Fruit fly (Drosophila melanogaster) whole organism, adult: Measurements from ENCODE around the gene CG31886.

Experiments used
- CG11617 ChIP-seq: fragments of 200-800 bp; sonication (Bioruptor generic); optimal IDR thresholded peaks from 2 replicates; lab custom pipeline; 2017; ENCODE audit warnings: mild to moderate bottlenecking, missing biosample characterization, missing genetic modification reagents, missing genetic modification characterization
- CG12768 ChIP-seq: fragments of 200-800 bp; sonication (Bioruptor generic); optimal IDR thresholded peaks from 2 replicates; lab custom pipeline; 2017; ENCODE audit warnings: missing biosample characterization, missing genetic modification characterization, mild to moderate bottlenecking, moderate library complexity, missing genetic modification reagents
- CG14711 ChIP-seq: fragments of 200-800 bp; sonication (Bioruptor generic); optimal IDR thresholded peaks from 2 replicates; lab custom pipeline; 2018; ENCODE audit warnings: missing biosample characterization, mild to moderate bottlenecking, missing genetic modification characterization, moderate library complexity
- CG1620 ChIP-seq: fragments of 200-800 bp; sonication (Bioruptor generic); optimal IDR thresholded peaks from 2 replicates; lab custom pipeline; 2016; ENCODE audit warnings: missing biosample characterization, missing genetic modification characterization
- CG33017 ChIP-seq: fragments of 200-800 bp; sonication (Bioruptor generic); optimal IDR thresholded peaks from 2 replicates; lab custom pipeline; 2018; ENCODE audit warnings: missing biosample characterization, mild to moderate bottlenecking, missing genetic modification characterization, moderate library complexity
- CG5204 ChIP-seq: fragments of 200-800 bp; sonication (Bioruptor generic); optimal IDR thresholded peaks from 2 replicates; lab custom pipeline; 2016; ENCODE audit warnings: missing biosample characterization, missing genetic modification characterization
- CG7045 ChIP-seq: fragments of 200-800 bp; sonication (Bioruptor generic); optimal IDR thresholded peaks from 2 replicates; lab custom pipeline; 2017; ENCODE audit warnings: missing biosample characterization, mild to moderate bottlenecking, missing genetic modification characterization
- CG7101 ChIP-seq: fragments of 200-800 bp; sonication (Bioruptor generic); optimal IDR thresholded peaks from 2 replicates; lab custom pipeline; 2018; ENCODE audit warnings: missing biosample characterization, mild to moderate bottlenecking, missing genetic modification characterization, moderate library complexity
- Clk ChIP-seq: fragments of 200-800 bp; sonication (Bioruptor generic); optimal IDR thresholded peaks from 2 replicates; lab custom pipeline; 2017; ENCODE audit warnings: missing biosample characterization, missing genetic modification characterization
- Crg-1 ChIP-seq: fragments of 200-800 bp; sonication (Bioruptor generic); optimal IDR thresholded peaks from 2 replicates; lab custom pipeline; 2016; ENCODE audit warnings: missing biosample characterization, missing genetic modification characterization
- Hr96 ChIP-seq: fragments of 200-800 bp; sonication (Bioruptor generic); optimal IDR thresholded peaks from 2 replicates; lab custom pipeline; 2016; ENCODE audit warnings: missing biosample characterization, missing genetic modification characterization
- Mnt ChIP-seq: fragments of 200-800 bp; sonication (Bioruptor generic); optimal IDR thresholded peaks from 2 replicates; lab custom pipeline; 2016; ENCODE audit warnings: missing biosample characterization, mild to moderate bottlenecking, missing genetic modification characterization
- bab1 ChIP-seq: fragments of 200-800 bp; sonication (Bioruptor generic); optimal IDR thresholded peaks from 3 replicates; lab custom pipeline; 2019; ENCODE audit warnings: missing biosample characterization, mild to moderate bottlenecking, missing genetic modification characterization, moderate library complexity
- cic ChIP-seq: fragments of 200-800 bp; sonication (Bioruptor generic); optimal IDR thresholded peaks from 2 replicates; lab custom pipeline; 2017; ENCODE audit warnings: missing biosample characterization, mild to moderate bottlenecking, missing genetic modification characterization, moderate library complexity
- cnc ChIP-seq, 2 experiments: fragments of >200 bp; optimal IDR thresholded peaks; 2 replicates each; lab custom pipeline; 2017
- kay ChIP-seq: fragments of 200-800 bp; sonication (Bioruptor generic); peaks from one replicate; lab custom pipeline; 2016; ENCODE audit warnings: missing biosample characterization, missing genetic modification characterization, borderline replicate concordance
- ovo ChIP-seq: fragments of 200-800 bp; sonication (Bioruptor generic); optimal IDR thresholded peaks from 2 replicates; lab custom pipeline; 2016; ENCODE audit warnings: missing biosample characterization, missing genetic modification characterization
- pad ChIP-seq: fragments of 200-800 bp; sonication (Bioruptor generic); optimal IDR thresholded peaks from 3 replicates; lab custom pipeline; 2017; ENCODE audit warnings: missing biosample characterization, missing genetic modification characterization, mild to moderate bottlenecking, moderate library complexity, missing genetic modification reagents
- tj ChIP-seq: fragments of 200-800 bp; sonication (Bioruptor generic); optimal IDR thresholded peaks from 3 replicates; lab custom pipeline; 2017; ENCODE audit warnings: missing biosample characterization, mild to moderate bottlenecking, missing genetic modification characterization, moderate library complexity
- toe ChIP-seq: fragments of 200-800 bp; sonication (Bioruptor generic); optimal IDR thresholded peaks from 2 replicates; lab custom pipeline; 2016; ENCODE audit warnings: missing biosample characterization, missing genetic modification characterization

CG31886 gene

dm6 chr2L:8941736-8942337 lies 17.0 kb downstream of the CG31886 start, which contains the start of gene Argl:
Gene Argl, minus strand, starts transcription at chr2L:8942105.
- TF ChIP-seq cic (GFP tag; lab: Kevin White, UChicago), result peak; percentile 93
- TF ChIP-seq kay (GFP tag; lab: Kevin White, UChicago), result peak; percentile 96
- TF ChIP-seq CG5204 (GFP tag; lab: Kevin White, UChicago), result peak; percentile 31
- TF ChIP-seq CG11617, result peak; percentile 27
- peak; percentile 46 for TF ChIP-seq CG12768 (GFP tag; lab: Kevin White, UChicago)
- no peak for TF ChIP-seq Clk (GFP tag; lab: Kevin White, UChicago)
- no peak for TF ChIP-seq CG1620 (GFP tag; lab: Kevin White, UChicago)
- peak; percentile 29 for TF ChIP-seq Mnt
- no peak for TF ChIP-seq bab1 (GFP tag; lab: Kevin White, UChicago)
- peak; percentile 35 for TF ChIP-seq Hr96 (GFP tag; lab: Kevin White, UChicago)
- TF ChIP-seq CG33017 (tag; lab: Kevin White, UChicago), result peak; percentile 66
- TF ChIP-seq Crg-1, result no peak
- TF ChIP-seq pad (GFP tag; lab: Kevin White, UChicago), result no peak
- peak; percentile 3 for TF ChIP-seq CG7101 (tag; lab: Kevin White, UChicago)
- TF ChIP-seq tj (GFP tag; lab: Kevin White, UChicago), result peak; percentile 14
- TF ChIP-seq CG14711 (tag; lab: Kevin White, UChicago), result peak; percentile 31
- TF ChIP-seq CG7045, result peak; percentile 31
- peak; percentile 8 for TF ChIP-seq toe (GFP tag; lab: Kevin White, UChicago)
- TF ChIP-seq cnc (optimal IDR thresholded peaks at IDR 0.05; lab: Kevin White, UChicago), result no peak
- no peak for TF ChIP-seq ovo (GFP tag; lab: Kevin White, UChicago)

dm6 chr2L:8940680-8941079 lies 18.2 kb downstream of the CG31886 start:
- TF ChIP-seq toe (GFP tag; lab: Kevin White, UChicago), result no peak
- no peak for TF ChIP-seq ovo (GFP tag; lab: Kevin White, UChicago)
- no peak for TF ChIP-seq Hr96 (GFP tag; lab: Kevin White, UChicago)
- no peak for TF ChIP-seq Mnt
- TF ChIP-seq cic (GFP tag; lab: Kevin White, UChicago), result no peak
- no peak for TF ChIP-seq CG14711 (tag; lab: Kevin White, UChicago)
- TF ChIP-seq Clk (GFP tag; lab: Kevin White, UChicago), result no peak
- no peak for TF ChIP-seq CG1620 (GFP tag; lab: Kevin White, UChicago)
- TF ChIP-seq CG7045, result no peak
- TF ChIP-seq CG12768 (GFP tag; lab: Kevin White, UChicago), result no peak
- no peak for TF ChIP-seq Crg-1
- no peak for TF ChIP-seq tj (GFP tag; lab: Kevin White, UChicago)
- TF ChIP-seq pad (GFP tag; lab: Kevin White, UChicago), result no peak
- TF ChIP-seq CG5204 (GFP tag; lab: Kevin White, UChicago), result no peak
- no peak for TF ChIP-seq CG7101 (tag; lab: Kevin White, UChicago)
- TF ChIP-seq cnc (optimal IDR thresholded peaks at IDR 0.05; lab: Kevin White, UChicago), result no peak
- TF ChIP-seq kay (GFP tag; lab: Kevin White, UChicago), result no peak
- TF ChIP-seq CG33017 (tag; lab: Kevin White, UChicago), result no peak

dm6 chr2L:8937837-8938413 lies 20.9 kb downstream of the CG31886 start:
- TF ChIP-seq CG14711 (tag; lab: Kevin White, UChicago) (peak; percentile 50), CG5204 (GFP tag; lab: Kevin White, UChicago) (no peak), Mnt (peak; percentile 32), tj (GFP tag; lab: Kevin White, UChicago) (no peak), CG12768 (GFP tag; lab: Kevin White, UChicago) (peak; percentile 57), ovo (GFP tag; lab: Kevin White, UChicago) (peak; percentile 54), pad (GFP tag; lab: Kevin White, UChicago) (peak; percentile 12), CG1620 (GFP tag; lab: Kevin White, UChicago) (no peak), CG7101 (tag; lab: Kevin White, UChicago) (peak; percentile 84), CG11617 (peak; percentile 33), CG7045 (peak; percentile 57), CG33017 (tag; lab: Kevin White, UChicago) (peak; percentile 68), toe (GFP tag; lab: Kevin White, UChicago) (peak; percentile 41), Crg-1 (peak; percentile 57), kay (GFP tag; lab: Kevin White, UChicago) (peak; percentile 95), Clk (GFP tag; lab: Kevin White, UChicago) (no peak)

DNA sequence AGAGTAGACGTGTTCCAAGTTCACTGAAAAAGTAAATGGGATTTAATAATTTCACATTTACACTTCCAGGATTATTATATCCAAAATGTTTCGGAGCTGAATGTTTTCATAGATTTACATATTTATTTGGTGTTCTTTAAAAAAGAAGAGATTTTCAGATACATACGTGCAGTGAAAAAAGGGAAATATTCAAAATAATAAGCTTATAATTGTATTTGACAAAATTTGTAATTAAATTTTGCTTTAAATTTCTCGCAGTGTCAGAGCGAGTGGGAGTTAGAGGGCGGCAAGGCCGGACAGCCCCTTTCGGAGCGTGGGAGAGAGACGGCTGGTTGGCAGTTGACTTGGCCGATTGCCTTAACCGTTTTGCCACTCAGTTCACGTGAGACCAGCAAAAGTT lies 21.8 kb downstream of the CG31886 start, which contains the start of gene Tsp29Fb:
Tsp29Fb (plus strand) TSS at position 388 of the 400 bp plus-strand sequence.
- peak; percentile 40 for TF ChIP-seq tj (GFP tag; lab: Kevin White, UChicago)
- peak; percentile 86 for TF ChIP-seq CG7101 (tag; lab: Kevin White, UChicago)
- no peak for TF ChIP-seq kay (GFP tag; lab: Kevin White, UChicago)
- TF ChIP-seq CG14711 (tag; lab: Kevin White, UChicago), result peak; percentile 69
- peak; percentile 35 for TF ChIP-seq CG1620 (GFP tag; lab: Kevin White, UChicago)
- peak; percentile 89 for TF ChIP-seq CG33017 (tag; lab: Kevin White, UChicago)
- peak; percentile 82 for TF ChIP-seq toe (GFP tag; lab: Kevin White, UChicago)
- TF ChIP-seq pad (GFP tag; lab: Kevin White, UChicago), result peak; percentile 57
- no peak for TF ChIP-seq cnc (optimal IDR thresholded peaks at IDR 0.05; lab: Kevin White, UChicago)
- peak; percentile 19 for TF ChIP-seq ovo (GFP tag; lab: Kevin White, UChicago)
- TF ChIP-seq bab1 (GFP tag; lab: Kevin White, UChicago), result no peak
- TF ChIP-seq Clk (GFP tag; lab: Kevin White, UChicago), result peak; percentile 73
- TF ChIP-seq CG11617, result peak; percentile 88
- TF ChIP-seq CG7045, result peak; percentile 87
- TF ChIP-seq cic (GFP tag; lab: Kevin White, UChicago), result no peak
- TF ChIP-seq Mnt, result peak; percentile 24
- peak; percentile 90 for TF ChIP-seq CG12768 (GFP tag; lab: Kevin White, UChicago)
- no peak for TF ChIP-seq Crg-1
- peak; percentile 81 for TF ChIP-seq Hr96 (GFP tag; lab: Kevin White, UChicago)
- TF ChIP-seq CG5204 (GFP tag; lab: Kevin White, UChicago), result peak; percentile 90
